Worm (Caenorhabditis elegans) whole organism, early embryonic: ENCODE data around the gene tomm-20.
A peak's percentile ranks its signal among the peaks of the same experiment; 100 is the strongest.

Source experiments
- B0310.2 ChIP-seq: sonication (generic microtip); optimal IDR thresholded peaks from 2 replicates; lab custom pipeline; 2016; ENCODE audit warnings: mild to moderate bottlenecking, missing genetic modification characterization, missing compliant biosample characterization
- F13C5.2 ChIP-seq: sonication (generic microtip); optimal IDR thresholded peaks from 2 replicates; lab custom pipeline; 2017; ENCODE audit warnings: mild to moderate bottlenecking, missing genetic modification characterization, inconsistent platforms, missing compliant biosample characterization
- ama-1 ChIP-seq: fragments of 150-350 bp; optimal IDR thresholded peaks from 2 replicates; lab custom pipeline; 2014
- ceh-13 ChIP-seq: fragments of 200-800 bp; sonication (Bioruptor generic); optimal IDR thresholded peaks from 2 replicates; lab custom pipeline; 2018; ENCODE audit warnings: mild to moderate bottlenecking, missing genetic modification characterization, missing compliant biosample characterization
- ceh-36 ChIP-seq: sonication (generic microtip); optimal IDR thresholded peaks from 2 replicates; lab custom pipeline; 2016; ENCODE audit warnings: missing genetic modification characterization, inconsistent platforms, missing compliant biosample characterization
- ets-7 ChIP-seq: sonication (generic microtip); optimal IDR thresholded peaks from 2 replicates; lab custom pipeline; 2016; ENCODE audit warnings: missing genotype, missing genetic modification characterization, missing compliant biosample characterization
- flt-1 ChIP-seq: fragments of 200-800 bp; sonication (Bioruptor generic); IDR thresholded peaks from 2 replicates; pipeline ENCODE4 v1.3.6; 2022; ENCODE audit warnings: missing genetic modification characterization, missing compliant biosample characterization
- hmbx-1 ChIP-seq: sonication (generic microtip); optimal IDR thresholded peaks from 2 replicates; lab custom pipeline; 2016; ENCODE audit warnings: mild to moderate bottlenecking, missing genetic modification characterization, missing compliant biosample characterization
- hmg-4 ChIP-seq: fragments of 200-800 bp; sonication (Bioruptor generic); optimal IDR thresholded peaks from 2 replicates; lab custom pipeline; 2018; ENCODE audit warnings: mild to moderate bottlenecking, missing genetic modification characterization, missing compliant biosample characterization
- hnd-1 ChIP-seq: sonication (generic microtip); optimal IDR thresholded peaks from 2 replicates; lab custom pipeline; 2016; ENCODE audit warnings: missing genetic modification characterization, missing compliant biosample characterization
- pes-1 ChIP-seq: fragments of 200-800 bp; sonication (Bioruptor generic); IDR thresholded peaks from 2 replicates; pipeline ENCODE4 v1.3.6; 2022; ENCODE audit warnings: missing genetic modification reagents, missing genetic modification characterization, missing compliant biosample characterization
- scrt-1 ChIP-seq: fragments of 200-800 bp; sonication (Bioruptor generic); IDR thresholded peaks from 2 replicates; pipeline ENCODE4 v1.3.6; 2022; ENCODE audit warnings: missing genetic modification characterization, missing compliant biosample characterization
- sea-1 ChIP-seq: fragments of 200-800 bp; sonication (Bioruptor generic); conservative IDR thresholded peaks from 2 replicates; pipeline ENCODE4 v1.3.6; 2022; ENCODE audit warnings: missing genetic modification characterization, missing compliant biosample characterization
- tbx-11 ChIP-seq: fragments of 200-800 bp; sonication (Bioruptor generic); IDR thresholded peaks from 2 replicates; pipeline ENCODE4 v1.3.6; 2022; ENCODE audit warnings: missing genetic modification characterization, missing compliant biosample characterization
- tbx-37 ChIP-seq: fragments of 200-800 bp; sonication (Bioruptor generic); conservative IDR thresholded peaks from 2 replicates; pipeline ENCODE4 v1.3.6; 2022; ENCODE audit warnings: missing genetic modification reagents, missing genetic modification characterization, missing compliant biosample characterization
- tra-4 ChIP-seq: sonication (generic microtip); optimal IDR thresholded peaks from 2 replicates; lab custom pipeline; 2017; ENCODE audit warnings: missing genetic modification characterization, missing compliant biosample characterization

The tomm-20 gene

DNA sequence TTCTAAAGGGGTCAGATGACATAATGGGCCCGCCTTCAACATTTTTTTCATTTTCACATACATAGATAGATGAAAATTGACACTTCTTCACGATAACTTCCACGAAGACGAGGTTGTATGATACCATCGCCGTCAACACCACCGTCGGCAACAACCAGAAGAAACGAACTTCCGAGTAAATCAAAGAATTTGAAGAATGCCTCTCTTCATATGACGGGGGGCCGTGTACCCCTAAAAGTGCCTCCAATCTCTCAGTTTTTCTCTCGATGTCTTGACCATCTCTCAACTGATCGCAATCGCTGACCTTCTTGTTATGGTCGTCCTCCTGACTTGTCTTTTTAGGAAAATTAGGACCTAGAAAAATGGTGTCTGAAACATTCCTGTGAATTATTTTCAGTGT lies 47.7 kb downstream of the tomm-20 start:
- TF ChIP-seq scrt-1 (GFP tag; lab: Robert Waterston, UW) (no peak), tbx-37 (no peak), ets-7 (tag; lab: Kevin White, UChicago) (no peak), tra-4 (no peak), hmg-4 (GFP tag; lab: Kevin White, UChicago) (no peak), ceh-36 (tag; lab: Kevin White, UChicago) (no peak), ama-1 (no peak), hnd-1 (tag; lab: Kevin White, UChicago) (no peak), B0310.2 (no peak), F13C5.2 (no peak), flt-1 (GFP tag; lab: Robert Waterston, UW) (no peak), pes-1 (GFP tag; lab: Robert Waterston, UW) (no peak), hmbx-1 (no peak), tbx-11 (GFP tag; lab: Robert Waterston, UW) (no peak)

DNA sequence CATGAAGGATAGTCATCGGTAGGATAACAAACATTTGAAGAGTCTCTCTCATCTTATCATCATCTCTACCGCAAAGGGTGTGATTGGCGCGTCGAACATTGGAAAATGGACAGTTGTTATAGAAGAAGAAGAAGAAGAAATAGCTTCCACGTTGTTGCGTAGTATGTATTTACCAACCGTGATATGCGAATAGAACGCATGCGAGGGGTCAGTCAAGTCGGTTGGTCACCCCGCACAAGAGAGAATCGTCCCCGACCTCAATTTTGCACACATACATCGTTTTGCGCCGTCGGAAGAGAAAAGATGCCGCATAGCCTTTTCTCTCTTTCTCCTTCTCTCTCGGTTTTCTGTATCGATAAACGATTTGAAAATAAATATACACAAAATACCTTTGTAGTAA lies 48.3 kb downstream of the tomm-20 start:
- TF ChIP-seq flt-1 (GFP tag; lab: Robert Waterston, UW): no peak
- TF ChIP-seq hmg-4 (GFP tag; lab: Kevin White, UChicago): peak; percentile 2

DNA sequence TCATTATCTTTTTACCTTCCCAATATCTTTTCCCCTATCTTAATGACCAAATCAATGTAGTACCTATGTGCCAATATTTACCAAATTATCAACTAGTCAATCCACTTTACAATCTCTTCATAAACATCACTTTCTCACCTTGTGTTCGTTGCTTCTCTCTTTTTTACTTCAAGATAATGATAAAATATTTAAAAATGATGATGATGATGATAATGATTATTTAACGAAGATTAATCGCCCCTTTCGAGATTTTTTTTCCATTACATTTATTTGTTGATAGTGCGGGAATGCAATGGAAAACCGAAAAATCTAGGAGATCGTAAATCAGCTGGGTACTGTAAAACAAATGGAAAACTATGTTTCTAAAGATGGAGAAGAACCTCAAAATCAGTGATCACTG lies 49.2 kb downstream of the tomm-20 start:
- TF ChIP-seq ceh-36 (tag; lab: Kevin White, UChicago): no peak
- no peak for TF ChIP-seq sea-1 (GFP tag; lab: Robert Waterston, UW)
- no peak for TF ChIP-seq ets-7 (tag; lab: Kevin White, UChicago)
- no peak for TF ChIP-seq ceh-13
- no peak for TF ChIP-seq scrt-1 (GFP tag; lab: Robert Waterston, UW)
- no peak for TF ChIP-seq ama-1
- TF ChIP-seq hmg-4 (GFP tag; lab: Kevin White, UChicago): no peak
- TF ChIP-seq hnd-1 (tag; lab: Kevin White, UChicago): no peak
- no peak for TF ChIP-seq hmbx-1
- no peak for TF ChIP-seq pes-1 (GFP tag; lab: Robert Waterston, UW)
- no peak for TF ChIP-seq B0310.2
- TF ChIP-seq flt-1 (GFP tag; lab: Robert Waterston, UW): no peak
- no peak for TF ChIP-seq tbx-37
- no peak for TF ChIP-seq tra-4
